Worm (Caenorhabditis elegans) whole organism, L4/young adult: ENCODE measurements around the gene T19B10.12.

Source experiments
- dao-5 ChIP-seq: sonication (generic microtip); optimal IDR thresholded peaks from 2 replicates; lab custom pipeline; 2016; ENCODE audit warnings: missing genotype, missing genetic modification characterization, moderate library complexity, missing compliant biosample characterization
- him-1 ChIP-seq: sonication (generic microtip); optimal IDR thresholded peaks from 2 replicates; lab custom pipeline; 2016; ENCODE audit warnings: missing genotype, missing genetic modification reagents, missing genetic modification characterization, missing compliant biosample characterization

- TF ChIP-seq him-1 (no peak), dao-5 (tag; lab: Kevin White, UChicago) (no peak)
Measured at ce11 chrV:11231177-11231576, 19.7 kb upstream of the T19B10.12 start.
